Worm (Caenorhabditis elegans) whole organism, mixed stage, embryonic: ENCODE data around the gene C49F5.6.

ENCODE experiments used
- bed-3 ChIP-seq: fragments of 200-800 bp; sonication (Bioruptor generic); optimal IDR thresholded peaks from 3 replicates; lab custom pipeline; 2018; ENCODE audit warnings: mild to moderate bottlenecking, missing genetic modification characterization, moderate library complexity, missing compliant biosample characterization
- blmp-1 ChIP-seq: fragments of 150-350 bp; optimal IDR thresholded peaks from 2 replicates; lab custom pipeline; 2014; ENCODE audit warnings: missing biosample characterization, missing genetic modification characterization
- ceh-39 ChIP-seq: fragments of 150-350 bp; optimal IDR thresholded peaks from 2 replicates; lab custom pipeline; 2014; ENCODE audit warnings: missing biosample characterization, missing genetic modification characterization
- ceh-43 ChIP-seq: fragments of 200-800 bp; sonication (Bioruptor generic); optimal IDR thresholded peaks from 2 replicates; lab custom pipeline; 2018; ENCODE audit warnings: mild to moderate bottlenecking, missing genetic modification characterization, moderate library complexity, missing compliant biosample characterization
- ceh-83 ChIP-seq: fragments of 200-800 bp; sonication (Bioruptor generic); optimal IDR thresholded peaks from 2 replicates; lab custom pipeline; 2018; ENCODE audit warnings: mild to moderate bottlenecking, missing genetic modification characterization, missing compliant biosample characterization
- ces-1 ChIP-seq: fragments of 150-350 bp; optimal IDR thresholded peaks from 2 replicates; lab custom pipeline; 2014; ENCODE audit warnings: missing biosample characterization, missing genetic modification reagents, missing genetic modification characterization
- cnd-1 ChIP-seq: fragments of 200-800 bp; sonication (Bioruptor generic); optimal IDR thresholded peaks from 2 replicates; lab custom pipeline; 2018; ENCODE audit warnings: mild to moderate bottlenecking, missing genetic modification characterization, missing compliant biosample characterization
- drap-1 ChIP-seq: fragments of 200-800 bp; sonication (Bioruptor generic); optimal IDR thresholded peaks from 3 replicates; lab custom pipeline; 2018; ENCODE audit warnings: mild to moderate bottlenecking, missing genetic modification characterization, missing compliant biosample characterization
- elt-1 ChIP-seq: sonication (generic microtip); optimal IDR thresholded peaks from 2 replicates; lab custom pipeline; 2017; ENCODE audit warnings: missing genetic modification characterization, mild to moderate bottlenecking, missing compliant biosample characterization, antibody characterized with exemption, moderate library complexity, borderline replicate concordance; ENCODE audit not compliant: insufficient read depth
- elt-3 ChIP-seq: fragments of 150-350 bp; optimal IDR thresholded peaks from 2 replicates; lab custom pipeline; 2014; ENCODE audit warnings: missing biosample characterization, missing genetic modification characterization
- flh-1 ChIP-seq: fragments of 200-800 bp; sonication (Bioruptor generic); optimal IDR thresholded peaks from 2 replicates; lab custom pipeline; 2018; ENCODE audit warnings: mild to moderate bottlenecking, missing genetic modification characterization, moderate library complexity, missing compliant biosample characterization
- hlh-1 ChIP-seq: fragments of 150-350 bp; optimal IDR thresholded peaks from 2 replicates; lab custom pipeline; 2014; ENCODE audit warnings: missing biosample characterization, missing genetic modification reagents, missing genetic modification characterization
- lin-13 ChIP-seq: fragments of 150-350 bp; optimal IDR thresholded peaks from 2 replicates; lab custom pipeline; 2014; ENCODE audit warnings: missing biosample characterization, missing genetic modification characterization
- lsy-2 ChIP-seq: fragments of 150-350 bp; optimal IDR thresholded peaks from 2 replicates; lab custom pipeline; 2014; ENCODE audit warnings: missing biosample characterization, missing genetic modification characterization
- mab-5 ChIP-seq: fragments of 150-350 bp; optimal IDR thresholded peaks from 2 replicates; lab custom pipeline; 2014; ENCODE audit warnings: missing biosample characterization, missing genetic modification characterization
- mep-1 ChIP-seq: fragments of 150-350 bp; optimal IDR thresholded peaks from 2 replicates; lab custom pipeline; 2017; ENCODE audit warnings: missing biosample characterization, missing genetic modification reagents, missing genetic modification characterization, inconsistent platforms
- mls-2 ChIP-seq: sonication (generic microtip); optimal IDR thresholded peaks from 2 replicates; lab custom pipeline; 2016; ENCODE audit warnings: mild to moderate bottlenecking, missing genetic modification characterization, moderate library complexity, missing compliant biosample characterization
- nhr-12 ChIP-seq: fragments of 150-350 bp; optimal IDR thresholded peaks from 2 replicates; lab custom pipeline; 2014; ENCODE audit warnings: missing biosample characterization, missing genetic modification characterization
- nhr-237 ChIP-seq: fragments of 150-350 bp; optimal IDR thresholded peaks from 2 replicates; lab custom pipeline; 2014; ENCODE audit warnings: missing biosample characterization, missing genetic modification characterization
- nhr-28 ChIP-seq: fragments of 150-350 bp; optimal IDR thresholded peaks from 2 replicates; lab custom pipeline; 2014; ENCODE audit warnings: missing biosample characterization, missing genetic modification characterization
- nhr-76 ChIP-seq: sonication (generic microtip); optimal IDR thresholded peaks from 2 replicates; lab custom pipeline; 2017; ENCODE audit warnings: missing biosample characterization, missing genetic modification characterization
- pha-4 ChIP-seq: fragments of 150-350 bp; optimal IDR thresholded peaks from 2 replicates; lab custom pipeline; 2018; ENCODE audit warnings: missing biosample characterization, missing genetic modification reagents, missing genetic modification characterization
- snpc-4 ChIP-seq: fragments of 150-350 bp; optimal IDR thresholded peaks from 2 replicates; lab custom pipeline; 2014; ENCODE audit warnings: missing biosample characterization, missing genetic modification characterization
- sptf-1 ChIP-seq: sonication (generic microtip); optimal IDR thresholded peaks from 2 replicates; lab custom pipeline; 2017; ENCODE audit warnings: mild to moderate bottlenecking, missing genetic modification characterization, moderate library complexity, missing compliant biosample characterization
- tbx-8 ChIP-seq: fragments of 200-800 bp; sonication (Bioruptor generic); optimal IDR thresholded peaks from 2 replicates; lab custom pipeline; 2018; ENCODE audit warnings: mild to moderate bottlenecking, missing genetic modification characterization, moderate library complexity, missing compliant biosample characterization
- unc-120 ChIP-seq: sonication (generic microtip); optimal IDR thresholded peaks from 2 replicates; lab custom pipeline; 2017; ENCODE audit warnings: missing genetic modification characterization, missing compliant biosample characterization; ENCODE audit not compliant: poor library complexity, severe bottlenecking
- unc-39 ChIP-seq: fragments of 150-350 bp; optimal IDR thresholded peaks from 2 replicates; lab custom pipeline; 2014; ENCODE audit warnings: missing biosample characterization, missing genetic modification characterization
- unc-62 ChIP-seq: fragments of 150-350 bp; optimal IDR thresholded peaks from 2 replicates; lab custom pipeline; 2014; ENCODE audit warnings: missing biosample characterization, missing genetic modification reagents, missing genetic modification characterization
- ztf-11 ChIP-seq: fragments of 150-350 bp; optimal IDR thresholded peaks from 2 replicates; lab custom pipeline; 2014; ENCODE audit warnings: missing biosample characterization, missing genetic modification characterization

The C49F5.6 gene

ce11 chrX:11992778-11993177, 4.7 kb downstream of the C49F5.6 start:
- TF ChIP-seq blmp-1 (tag; lab: Kevin White, UChicago): no peak
- TF ChIP-seq, all 35 proteins: peak for 0

ce11 chrX:11993327-11993726, 5.2 kb downstream of the C49F5.6 start:
- TF ChIP-seq hlh-1 (no peak), nhr-76 (no peak), bed-3 (GFP tag; lab: Kevin White, UChicago) (no peak), cnd-1 (tag; lab: Kevin White, UChicago) (no peak), blmp-1 (tag; lab: Kevin White, UChicago) (no peak), flh-1 (no peak), lsy-2 (tag; lab: Kevin White, UChicago) (no peak), nhr-12 (tag; lab: Kevin White, UChicago) (no peak)
- TF ChIP-seq, all 35 proteins: peak for 0

DNA sequence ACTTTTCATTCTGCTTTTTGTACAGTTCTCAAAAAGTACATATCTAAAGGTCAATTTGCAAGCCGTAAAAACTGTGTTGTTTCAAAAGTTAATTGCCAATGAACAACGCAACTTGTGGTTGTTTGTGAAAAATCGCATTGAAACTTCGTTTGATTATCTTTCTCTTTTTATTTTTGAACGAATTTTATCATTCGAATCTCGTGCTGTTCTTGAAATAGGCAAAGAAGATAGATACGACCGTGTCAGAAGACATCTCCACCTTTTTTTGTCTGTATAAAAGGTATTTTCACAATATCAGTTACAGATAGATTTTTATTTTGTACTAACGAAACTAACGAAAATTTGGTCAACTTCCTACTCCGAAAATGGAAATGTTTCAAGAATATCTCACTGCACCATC, 6.4 kb downstream of the C49F5.6 start, which contains the start of gene C49F5.7:
Gene C49F5.7, plus strand, starts transcription at position 301 of the 400 bp plus-strand sequence.
- no peak for TF ChIP-seq nhr-28
- TF ChIP-seq ceh-43 (GFP tag; lab: Kevin White, UChicago): no peak
- no peak for TF ChIP-seq unc-120 (tag; lab: Kevin White, UChicago)
- no peak for TF ChIP-seq unc-62 (GFP tag; lab: Kevin White, UChicago)
- no peak for TF ChIP-seq elt-1 (tag; lab: Kevin White, UChicago)
- no peak for TF ChIP-seq cnd-1 (tag; lab: Kevin White, UChicago)
- no peak for TF ChIP-seq hlh-1
- TF ChIP-seq tbx-8 (GFP tag; lab: Kevin White, UChicago): no peak
- no peak for TF ChIP-seq ceh-39
- no peak for TF ChIP-seq ceh-83
- TF ChIP-seq mls-2 (tag; lab: Kevin White, UChicago): no peak
- TF ChIP-seq mep-1 (tag; lab: Kevin White, UChicago): no peak
- no peak for TF ChIP-seq bed-3 (GFP tag; lab: Kevin White, UChicago)
- TF ChIP-seq nhr-76: no peak
- no peak for TF ChIP-seq nhr-237

DNA sequence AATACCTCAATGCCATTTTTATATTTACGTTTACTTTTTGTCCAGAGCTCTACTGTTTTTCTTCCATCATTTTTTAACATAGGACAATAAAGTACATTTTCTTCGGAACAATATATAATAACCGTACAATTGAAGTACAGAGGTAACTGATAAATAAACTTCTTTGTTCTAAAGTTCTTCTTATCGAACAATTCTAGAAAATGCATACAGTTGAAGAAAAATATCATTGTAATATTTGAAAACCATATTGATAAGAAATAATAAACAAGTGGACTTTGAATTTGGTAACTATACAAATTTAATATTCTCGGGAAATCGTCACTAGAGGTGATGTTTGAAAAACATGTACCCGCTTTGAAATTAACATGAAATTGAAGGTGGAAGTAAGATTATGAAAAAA, 8.5 kb downstream of the C49F5.6 start:
- no peak for TF ChIP-seq ceh-83
- no peak for TF ChIP-seq lin-13 (tag; lab: Kevin White, UChicago)
- no peak for TF ChIP-seq nhr-12 (tag; lab: Kevin White, UChicago)
- no peak for TF ChIP-seq sptf-1
- no peak for TF ChIP-seq unc-120 (tag; lab: Kevin White, UChicago)
- TF ChIP-seq ztf-11 (tag; lab: Kevin White, UChicago): no peak
- TF ChIP-seq blmp-1 (tag; lab: Kevin White, UChicago): no peak
- TF ChIP-seq elt-3 (tag; lab: Kevin White, UChicago): no peak

- TF ChIP-seq ceh-83 (no peak), nhr-237 (no peak), cnd-1 (tag; lab: Kevin White, UChicago) (no peak), pha-4 (no peak)
These were observed 11.5 kb downstream of the C49F5.6 start for ce11 chrX:11999573-11999972.

- TF ChIP-seq drap-1 (no peak), hlh-1 (no peak), snpc-4 (tag; lab: Kevin White, UChicago) (no peak), nhr-76 (no peak), flh-1 (no peak), mls-2 (tag; lab: Kevin White, UChicago) (no peak), cnd-1 (tag; lab: Kevin White, UChicago) (no peak), ceh-43 (GFP tag; lab: Kevin White, UChicago) (no peak), ztf-11 (tag; lab: Kevin White, UChicago) (no peak), nhr-237 (no peak), lsy-2 (tag; lab: Kevin White, UChicago) (no peak)
These were observed 13.5 kb downstream of the C49F5.6 start for ce11 chrX:12001600-12001999.

- TF ChIP-seq ces-1 (GFP tag; lab: Kevin White, UChicago) (no peak), snpc-4 (tag; lab: Kevin White, UChicago) (no peak), sptf-1 (no peak), hlh-1 (no peak), mep-1 (tag; lab: Kevin White, UChicago) (no peak), mls-2 (tag; lab: Kevin White, UChicago) (no peak), lsy-2 (tag; lab: Kevin White, UChicago) (no peak), unc-39 (tag; lab: Kevin White, UChicago) (no peak), pha-4 (no peak), elt-1 (tag; lab: Kevin White, UChicago) (no peak), lin-13 (tag; lab: Kevin White, UChicago) (no peak), unc-62 (GFP tag; lab: Kevin White, UChicago) (no peak), ceh-39 (no peak), unc-120 (tag; lab: Kevin White, UChicago) (no peak), ceh-43 (GFP tag; lab: Kevin White, UChicago) (no peak), mab-5 (tag; lab: Kevin White, UChicago) (no peak), ceh-83 (no peak), tbx-8 (GFP tag; lab: Kevin White, UChicago) (no peak)
These were observed 15.9 kb downstream of the C49F5.6 start for ce11 chrX:12003969-12004368.
